Fruit fly (Drosophila melanogaster) whole organism, pupa: Measurements from ENCODE around the gene Aladin.

Source experiments
- CG10348 ChIP-seq: fragments of 200-800 bp; sonication (Bioruptor generic); IDR thresholded peaks from 2 replicates; pipeline ENCODE4 v1.3.6; 2022; ENCODE audit warnings: missing biosample characterization, missing genetic modification characterization
- CG12605 ChIP-seq: fragments of 200-800 bp; sonication (Bioruptor generic); IDR thresholded peaks from 2 replicates; pipeline ENCODE4 v1.3.6; 2022; ENCODE audit warnings: missing biosample characterization, missing genetic modification characterization
- CG13204 ChIP-seq: fragments of 200-800 bp; sonication (Bioruptor generic); optimal IDR thresholded peaks from 2 replicates; lab custom pipeline; 2018; ENCODE audit warnings: missing biosample characterization, mild to moderate bottlenecking, missing genetic modification characterization, moderate library complexity
- CG14655 ChIP-seq: fragments of 200-800 bp; sonication (Bioruptor generic); optimal IDR thresholded peaks from 3 replicates; lab custom pipeline; 2017; ENCODE audit warnings: mild to moderate bottlenecking, missing biosample characterization, missing genetic modification reagents, missing genetic modification characterization
- CG15710 ChIP-seq: fragments of 200-800 bp; sonication (Bioruptor generic); optimal IDR thresholded peaks from 2 replicates; lab custom pipeline; 2018; ENCODE audit warnings: missing biosample characterization, mild to moderate bottlenecking, missing genetic modification characterization, moderate library complexity
- CG17806 ChIP-seq: fragments of 200-800 bp; sonication (Bioruptor generic); optimal IDR thresholded peaks from 2 replicates; lab custom pipeline; 2018; ENCODE audit warnings: missing biosample characterization, mild to moderate bottlenecking, missing genetic modification characterization, moderate library complexity
- CG32121 ChIP-seq: fragments of 200-800 bp; sonication (Bioruptor generic); IDR thresholded peaks from 2 replicates; pipeline ENCODE4 v1.3.6; 2022; ENCODE audit warnings: missing biosample characterization, missing genetic modification characterization
- CG34367 ChIP-seq: fragments of 200-800 bp; sonication (Bioruptor generic); optimal IDR thresholded peaks from 2 replicates; lab custom pipeline; 2018; ENCODE audit warnings: missing biosample characterization, mild to moderate bottlenecking, missing genetic modification characterization
- CG4496 ChIP-seq: fragments of 200-800 bp; sonication (Bioruptor generic); IDR thresholded peaks from 3 replicates; pipeline ENCODE4 v1.3.6; 2022; ENCODE audit warnings: missing biosample characterization, missing genetic modification characterization
- CG8159 ChIP-seq: fragments of 200-800 bp; sonication (Bioruptor generic); optimal IDR thresholded peaks from 3 replicates; lab custom pipeline; 2018; ENCODE audit warnings: missing biosample characterization, mild to moderate bottlenecking, missing genetic modification characterization, moderate library complexity
- CG8301 ChIP-seq: fragments of 200-800 bp; sonication (Bioruptor generic); optimal IDR thresholded peaks from 2 replicates; lab custom pipeline; 2018; ENCODE audit warnings: missing biosample characterization, mild to moderate bottlenecking, missing genetic modification characterization
- CG9948 ChIP-seq: fragments of 200-800 bp; sonication (Bioruptor generic); optimal IDR thresholded peaks from 2 replicates; lab custom pipeline; 2018; ENCODE audit warnings: missing biosample characterization, mild to moderate bottlenecking, missing genetic modification characterization, moderate library complexity
- D1 ChIP-seq: fragments of 200-800 bp; sonication (Bioruptor generic); optimal IDR thresholded peaks from 2 replicates; lab custom pipeline; 2018; ENCODE audit warnings: missing biosample characterization, mild to moderate bottlenecking, missing genetic modification characterization, moderate library complexity
- EcR ChIP-seq: fragments of 200-800 bp; sonication (Bioruptor generic); optimal IDR thresholded peaks from 3 replicates; lab custom pipeline; 2019; ENCODE audit warnings: missing biosample characterization, missing genetic modification characterization, mild to moderate bottlenecking, moderate library complexity, missing genetic modification reagents
- Ets98B ChIP-seq: fragments of 200-800 bp; sonication (Bioruptor generic); IDR thresholded peaks from 2 replicates; pipeline ENCODE4 v1.3.6; 2022; ENCODE audit warnings: missing biosample characterization, missing genetic modification characterization
- Pif1A ChIP-seq: fragments of 200-800 bp; sonication (Bioruptor generic); optimal IDR thresholded peaks from 3 replicates; lab custom pipeline; 2016; ENCODE audit warnings: missing biosample characterization, missing genetic modification characterization
- Snoo ChIP-seq: fragments of 200-800 bp; sonication (Bioruptor generic); optimal IDR thresholded peaks from 3 replicates; lab custom pipeline; 2017; ENCODE audit warnings: missing biosample characterization, mild to moderate bottlenecking, missing genetic modification characterization, inconsistent platforms
- fd96Ca ChIP-seq: fragments of 200-800 bp; sonication (Bioruptor generic); IDR thresholded peaks from 3 replicates; pipeline ENCODE4 v1.3.6; 2022; ENCODE audit warnings: missing biosample characterization, missing genetic modification characterization
- gl ChIP-seq: fragments of 200-800 bp; sonication (Bioruptor generic); optimal IDR thresholded peaks from 2 replicates; lab custom pipeline; 2018; ENCODE audit warnings: missing biosample characterization, mild to moderate bottlenecking, missing genetic modification characterization
- rn ChIP-seq: fragments of 200-800 bp; sonication (Bioruptor generic); IDR thresholded peaks from 2 replicates; pipeline ENCODE4 v1.3.6; 2022; ENCODE audit warnings: missing biosample characterization, missing genetic modification characterization

Aladin gene

DNA sequence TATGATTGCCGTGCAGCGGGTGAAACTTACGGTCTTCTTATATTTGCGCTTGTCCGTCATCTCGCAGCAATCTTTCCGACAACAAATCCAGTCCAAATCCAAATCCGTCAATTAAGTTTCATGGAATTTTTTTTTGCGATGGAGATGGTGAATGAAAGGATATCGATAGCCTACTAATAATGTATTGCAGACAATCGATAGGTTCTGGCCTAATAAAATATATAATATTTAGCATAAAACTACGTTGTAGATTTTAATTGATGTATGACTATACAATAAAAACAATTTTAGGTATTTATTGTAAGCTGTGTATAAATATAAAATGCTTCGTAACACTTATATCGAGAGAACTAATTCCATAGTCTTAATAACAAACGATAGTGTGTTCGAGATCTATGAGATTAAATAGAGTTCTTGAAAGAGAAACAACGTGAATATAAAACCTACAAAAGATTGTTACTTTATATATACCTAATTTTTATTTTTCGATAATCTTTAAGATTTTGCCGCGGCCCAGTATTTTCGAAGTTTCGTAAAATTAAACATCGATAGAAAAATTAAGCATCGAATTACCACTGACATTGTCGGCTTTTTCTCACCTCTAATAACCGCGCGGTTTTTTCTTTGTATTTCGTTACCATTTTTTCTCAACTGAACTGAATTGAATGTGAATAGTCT is at the start of gene Aladin, which contains the start of gene Cfp1:
Gene Aladin, plus strand, starts transcription at position 584 of the 678 bp plus-strand sequence.
Gene Cfp1, minus strand, starts transcription at position 131 of the 678 bp plus-strand sequence.
- TF ChIP-seq EcR (GFP tag; lab: Kevin White, UChicago) (no peak), CG10348 (GFP tag; lab: Robert Waterston, UW) (no peak)

DNA sequence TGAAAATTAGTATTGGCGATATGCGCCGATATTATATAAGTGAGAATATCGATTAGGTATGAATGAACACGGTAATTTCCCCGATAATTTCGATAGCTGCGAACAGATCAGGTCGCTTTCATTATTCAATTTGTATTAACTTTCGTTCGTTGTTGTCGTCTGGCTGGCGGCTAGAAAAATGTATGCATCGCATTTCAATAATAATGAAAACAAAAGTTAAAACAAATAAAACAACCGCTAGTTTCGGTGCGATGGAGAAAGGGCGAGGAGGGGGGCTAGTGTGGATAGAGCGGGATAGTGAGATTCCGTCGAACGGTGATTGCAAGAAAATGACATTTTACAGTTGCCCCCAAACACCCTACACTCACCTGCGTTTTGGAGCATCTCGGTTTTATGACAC is 48.8 kb upstream of the Aladin start:
- TF ChIP-seq CG8159 (tag; lab: Kevin White, UChicago) = no peak
- 0 out of 3 replicates have a peak, but pooled peaks have one; percentile 20 for TF ChIP-seq CG4496
- TF ChIP-seq, all 21 proteins: peak for 1

DNA sequence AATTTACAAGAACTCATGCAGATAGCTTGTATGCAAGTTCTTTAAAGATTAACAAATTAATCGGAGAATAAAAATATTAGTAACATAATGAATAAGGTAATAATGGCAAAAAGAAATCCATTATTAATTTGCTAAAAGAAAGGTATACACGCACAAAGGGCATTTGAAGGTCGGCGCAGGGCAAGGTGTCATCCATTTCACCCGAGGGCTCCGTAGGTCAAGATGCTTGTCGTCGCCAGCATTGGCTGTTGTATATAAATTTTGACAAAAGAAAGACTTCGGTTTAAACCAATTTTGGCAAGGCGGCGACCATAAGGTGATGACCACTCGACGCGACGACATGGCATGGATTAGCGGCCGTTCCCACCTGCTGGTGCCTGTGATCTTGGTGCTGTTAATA is 48.1 kb upstream of the Aladin start, which contains the start of gene CG15370:
Gene CG15370, plus strand, starts transcription at position 301 of the 400 bp plus-strand sequence.
- TF ChIP-seq Snoo (tag; lab: Kevin White, UChicago) = no peak
- TF ChIP-seq D1 = no peak

DNA sequence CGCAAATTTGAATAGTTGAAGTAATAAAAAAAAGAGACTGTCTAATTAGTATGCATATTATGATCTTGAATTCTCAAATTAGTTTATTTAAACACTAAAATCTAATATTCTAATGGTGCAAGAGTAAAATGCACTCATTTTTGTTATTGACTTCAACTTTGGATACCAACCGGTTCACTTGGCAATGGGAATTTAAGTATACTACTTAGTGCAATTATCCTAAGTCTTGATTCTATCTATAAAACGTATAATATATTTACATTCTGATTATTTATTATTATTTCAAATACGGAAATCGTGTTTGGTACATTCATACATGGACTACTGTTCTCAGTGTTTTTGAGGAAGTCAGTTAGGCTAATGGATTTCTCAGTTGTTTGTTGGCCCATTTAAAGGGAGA is 46.4 kb upstream of the Aladin start, which contains the start of gene Gr8a:
Gene Gr8a, plus strand, starts transcription at position 301 of the 400 bp plus-strand sequence.
- TF ChIP-seq CG12605 (no peak), CG4496 (no peak)

DNA sequence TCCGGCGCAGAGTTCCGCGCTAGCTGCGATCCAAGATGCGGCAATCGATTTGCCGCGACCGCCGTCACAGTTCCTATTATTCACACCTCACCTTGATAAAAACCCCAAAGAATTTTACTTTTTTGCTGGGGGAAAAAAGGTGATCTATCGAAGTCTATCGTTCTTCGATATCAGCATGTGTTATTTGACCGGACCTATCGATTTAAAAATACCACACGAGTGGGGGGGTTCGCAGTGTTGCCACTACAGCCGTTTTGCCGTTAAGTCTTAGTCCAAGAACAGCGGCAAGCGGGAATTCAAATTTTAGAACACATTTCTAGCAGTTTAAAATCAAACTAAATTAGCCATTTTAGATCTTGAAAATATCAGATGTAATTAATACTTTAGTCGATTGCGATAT is 41.0 kb upstream of the Aladin start, which contains the start of gene CG12121:
Gene CG12121, minus strand, starts transcription at position 180 of the 400 bp plus-strand sequence.
- TF ChIP-seq CG14655 (GFP tag; lab: Kevin White, UChicago) (no peak), CG8301 (tag; lab: Kevin White, UChicago) (no peak), CG15710 (tag; lab: Kevin White, UChicago) (no peak), Snoo (tag; lab: Kevin White, UChicago) (no peak)

DNA sequence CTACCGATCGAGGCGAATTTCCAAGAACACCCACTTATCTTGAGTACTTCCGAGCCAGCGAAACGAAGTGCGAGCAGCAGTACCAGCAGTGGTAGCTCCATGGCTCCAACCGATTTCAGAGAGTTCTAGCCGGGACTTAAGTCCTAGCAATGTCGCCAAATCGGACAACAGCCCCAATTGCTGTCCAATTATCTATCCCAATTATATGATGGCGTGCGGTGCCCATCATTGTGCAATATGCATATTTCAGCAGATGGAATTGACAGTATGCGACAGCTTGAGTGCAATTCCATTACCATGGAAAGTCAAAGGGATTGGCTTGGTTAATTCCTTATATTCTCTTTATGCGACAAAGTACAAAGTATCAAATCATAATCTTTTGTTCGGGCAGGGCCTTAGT is 36.7 kb upstream of the Aladin start, which contains the start of gene Ir8a:
Gene Ir8a, minus strand, starts transcription at position 101 of the 400 bp plus-strand sequence.
- TF ChIP-seq rn (GFP tag; lab: Robert Waterston, UW) = no peak
- no peak for TF ChIP-seq EcR (GFP tag; lab: Kevin White, UChicago)
- TF ChIP-seq Pif1A = no peak
- no peak for TF ChIP-seq gl
- TF ChIP-seq CG10348 (GFP tag; lab: Robert Waterston, UW) = no peak
- TF ChIP-seq CG8159 (tag; lab: Kevin White, UChicago) = no peak
- no peak for TF ChIP-seq CG13204
- TF ChIP-seq CG4496 = no peak
- TF ChIP-seq CG9948 (tag; lab: Kevin White, UChicago) = no peak
- no peak for TF ChIP-seq CG17806 (tag; lab: Kevin White, UChicago)
- TF ChIP-seq CG34367 (tag; lab: Kevin White, UChicago) = no peak
- TF ChIP-seq fd96Ca (GFP tag; lab: Robert Waterston, UW) = no peak
- TF ChIP-seq Snoo (tag; lab: Kevin White, UChicago) = no peak
- TF ChIP-seq D1 = no peak
- TF ChIP-seq CG32121 (GFP tag; lab: Robert Waterston, UW) = no peak
- TF ChIP-seq CG12605 = no peak
- no peak for TF ChIP-seq CG15710 (tag; lab: Kevin White, UChicago)

DNA sequence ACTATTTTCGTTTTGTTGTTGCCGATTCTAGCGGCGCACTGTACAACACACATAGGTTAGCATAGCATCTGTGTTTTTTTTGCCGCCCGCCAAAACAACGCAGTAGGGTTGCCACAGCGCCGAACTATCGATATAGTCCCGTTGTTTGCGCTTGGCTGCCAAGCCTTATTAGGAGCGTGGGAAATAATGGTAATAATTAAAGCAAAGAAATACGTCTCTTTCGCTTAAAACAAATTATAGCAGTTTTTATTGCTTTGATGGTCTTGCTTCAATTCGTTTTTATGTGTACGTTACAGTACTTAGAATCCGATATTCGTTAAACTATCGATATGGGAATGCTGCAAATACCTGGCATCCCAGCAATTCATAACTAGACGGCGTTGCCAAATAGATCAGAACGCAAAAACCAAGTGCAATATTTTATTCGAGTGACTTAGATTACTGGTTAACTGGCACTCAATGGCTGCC is 29.8 kb upstream of the Aladin start, which contains the start of the genes mxc and Larp7:
Gene mxc, minus strand, starts transcription at position 51 of the 468 bp plus-strand sequence.
Gene Larp7, plus strand, starts transcription at position 401 of the 468 bp plus-strand sequence.
- no peak for TF ChIP-seq CG14655 (GFP tag; lab: Kevin White, UChicago)
- TF ChIP-seq fd96Ca (GFP tag; lab: Robert Waterston, UW) = peak; percentile 47; the same call in 1 of the 3 replicates
- TF ChIP-seq EcR (GFP tag; lab: Kevin White, UChicago) = no peak
- peak; percentile 9 for TF ChIP-seq CG17806 (tag; lab: Kevin White, UChicago)
- 0 out of 2 replicates have a peak, but pooled peaks have one; percentile 9 for TF ChIP-seq Ets98B (GFP tag; lab: Robert Waterston, UW)
- no peak for TF ChIP-seq CG8301 (tag; lab: Kevin White, UChicago)
- no peak for TF ChIP-seq CG8159 (tag; lab: Kevin White, UChicago)
- TF ChIP-seq CG9948 (tag; lab: Kevin White, UChicago) = peak; percentile 13
- TF ChIP-seq CG15710 (tag; lab: Kevin White, UChicago) = peak; percentile 53
- TF ChIP-seq, all 21 proteins: peak for 5
